In the genomic region with DNA sequence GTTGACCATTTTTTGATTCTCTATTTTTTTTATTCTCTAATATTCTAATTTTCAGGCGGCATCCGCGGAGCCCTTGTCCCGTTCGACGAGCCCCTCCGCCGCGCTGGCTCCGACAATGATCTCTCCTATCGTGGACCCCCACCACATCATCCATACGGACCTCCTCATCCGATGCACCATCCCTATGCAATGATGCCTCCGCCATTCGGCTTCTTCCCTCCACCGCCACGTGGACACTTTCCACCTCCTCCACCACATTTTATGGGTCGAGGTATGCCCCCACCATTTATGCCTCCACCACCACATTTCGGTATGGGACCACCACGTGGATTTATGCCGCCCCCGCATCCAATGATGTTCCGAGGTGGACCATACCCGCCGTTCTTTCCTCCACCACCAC, we compare ENCODE assay signal across 2 worm cellular contexts.
TF ChIP-seq lines count a peak whose summit lies in the region.

No protein-coding gene starts in this region.

TF ChIP-seq in whole organism, L4 larva, 104 proteins besides CTCF, POLR2A, EP300 and RAD21:
- TF ChIP-seq set-16 (GFP tag; IDR thresholded peaks at IDR 0.05; lab: Robert Waterston, UW): peak; percentile 79
- no peak for TF ChIP-seq dmd-6 (GFP tag; IDR thresholded peaks at IDR 0.05; lab: Robert Waterston, UW)
- no peak for TF ChIP-seq vab-7 (GFP tag; IDR thresholded peaks at IDR 0.05; lab: Robert Waterston, UW)
- no peak for TF ChIP-seq ceh-28 (tag; optimal IDR thresholded peaks at IDR 0.05; lab: Kevin White, UChicago)
- TF ChIP-seq nhr-28 (tag; optimal IDR thresholded peaks at IDR 0.05; lab: Kevin White, UChicago): no peak
TF ChIP-seq in whole organism, L4 larva: peak in this region for 1.

TF ChIP-seq in whole organism, young adult, 124 proteins besides CTCF, POLR2A, EP300 and RAD21:
- TF ChIP-seq ceh-58 (GFP tag; IDR thresholded peaks at IDR 0.05; lab: Robert Waterston, UW) (0 out of 2 replicates have a peak, but pooled peaks have one; percentile 21), egrh-3 (GFP tag; IDR thresholded peaks at IDR 0.05; lab: Robert Waterston, UW) (peak; percentile 24; the same call in 1 of the 2 replicates), athp-1 (tag; optimal IDR thresholded peaks at IDR 0.05; lab: Kevin White, UChicago) (no peak), cebp-1 (GFP tag; IDR thresholded peaks at IDR 0.05; lab: Robert Waterston, UW) (no peak), cebp-1 (tag; optimal IDR thresholded peaks at IDR 0.05; lab: Kevin White, UChicago) (no peak), zfh-2 (GFP tag; conservative IDR thresholded peaks at IDR 0.05; lab: Robert Waterston, UW) (peak; percentile 72), hrde-1 (tag; optimal IDR thresholded peaks at IDR 0.05; lab: Kevin White, UChicago; ENCODE audit: borderline replicate concordance) (no peak)
TF ChIP-seq in whole organism, young adult: peak in this region for 3.
